Fruit fly (Drosophila melanogaster) whole organism, embryonic: Measurements from ENCODE around the gene miple2.
A peak's percentile ranks its signal among the peaks of the same experiment; 100 is the strongest.

Source experiments
- Ada2b ChIP-seq: fragments of 200-800 bp; sonication (Bioruptor generic); IDR thresholded peaks from 2 replicates; pipeline ENCODE4 v1.3.6; 2022; ENCODE audit warnings: missing biosample characterization, missing genetic modification characterization
- Antp ChIP-seq: fragments of 200-800 bp; sonication (Bioruptor generic); optimal IDR thresholded peaks from 3 replicates; lab custom pipeline; 2016; ENCODE audit warnings: missing biosample characterization, missing genetic modification characterization
- B-H1 ChIP-seq: fragments of 200-800 bp; sonication (Bioruptor generic); IDR thresholded peaks from 3 replicates; pipeline ENCODE4 v1.3.6; 2022; ENCODE audit warnings: missing biosample characterization, missing genetic modification characterization
- CG10431 ChIP-seq: fragments of 200-800 bp; sonication (Bioruptor generic); optimal IDR thresholded peaks from 3 replicates; lab custom pipeline; 2018; ENCODE audit warnings: missing biosample characterization, mild to moderate bottlenecking, missing genetic modification characterization
- CG10565 ChIP-seq: fragments of 200-800 bp; sonication (Bioruptor generic); optimal IDR thresholded peaks from 3 replicates; lab custom pipeline; 2016; ENCODE audit warnings: missing biosample characterization, mild to moderate bottlenecking, missing genetic modification characterization
- CG10654 ChIP-seq: fragments of 200-800 bp; sonication (Bioruptor generic); optimal IDR thresholded peaks from 2 replicates; lab custom pipeline; 2016; ENCODE audit warnings: missing biosample characterization, missing genetic modification characterization
- CG13624 ChIP-seq: fragments of 200-800 bp; sonication (Bioruptor generic); optimal IDR thresholded peaks from 2 replicates; lab custom pipeline; 2016; ENCODE audit warnings: missing biosample characterization, missing genetic modification characterization
- CG13775 ChIP-seq: fragments of 200-800 bp; sonication (Bioruptor generic); optimal IDR thresholded peaks from 3 replicates; lab custom pipeline; 2017; ENCODE audit warnings: missing biosample characterization, mild to moderate bottlenecking, missing genetic modification characterization
- CG14014 ChIP-seq: fragments of 200-800 bp; sonication (Bioruptor generic); IDR thresholded peaks from 2 replicates; pipeline ENCODE4 v1.3.6; 2022; ENCODE audit warnings: missing biosample characterization, missing genetic modification characterization
- CG14050 ChIP-seq: fragments of 200-800 bp; sonication (Bioruptor generic); IDR thresholded peaks from 3 replicates; pipeline ENCODE4 v1.3.6; 2022; ENCODE audit warnings: missing biosample characterization, missing genetic modification characterization
- CG15011 ChIP-seq: fragments of 200-800 bp; sonication (Bioruptor generic); optimal IDR thresholded peaks from 3 replicates; lab custom pipeline; 2018; ENCODE audit warnings: missing biosample characterization, mild to moderate bottlenecking, missing genetic modification characterization
- CG16779 ChIP-seq: fragments of 200-800 bp; sonication (Bioruptor generic); IDR thresholded peaks from 2 replicates; pipeline ENCODE4 v1.3.6; 2022; ENCODE audit warnings: missing biosample characterization, missing genetic modification characterization
- CG17186 ChIP-seq: fragments of 200-800 bp; sonication (Bioruptor generic); optimal IDR thresholded peaks from 3 replicates; lab custom pipeline; 2017; ENCODE audit warnings: missing biosample characterization, missing genetic modification reagents, missing genetic modification characterization
- CG18599 ChIP-seq: fragments of 200-800 bp; sonication (Bioruptor generic); optimal IDR thresholded peaks from 3 replicates; lab custom pipeline; 2017; ENCODE audit warnings: missing biosample characterization, missing genetic modification characterization, mild to moderate bottlenecking, moderate library complexity, missing genetic modification reagents
- CG2202 ChIP-seq: fragments of 200-800 bp; sonication (Bioruptor generic); optimal IDR thresholded peaks from 2 replicates; lab custom pipeline; 2018; ENCODE audit warnings: missing biosample characterization, mild to moderate bottlenecking, missing genetic modification characterization
- CG3838 ChIP-seq: fragments of 200-800 bp; sonication (Bioruptor generic); optimal IDR thresholded peaks from 3 replicates; lab custom pipeline; 2016; ENCODE audit warnings: missing biosample characterization, missing genetic modification characterization
- CG6175 ChIP-seq: fragments of 200-800 bp; sonication (Bioruptor generic); IDR thresholded peaks from 3 replicates; pipeline ENCODE4 v1.3.6; 2022; ENCODE audit warnings: missing biosample characterization, missing genetic modification characterization
- CG7963 ChIP-seq: fragments of 200-800 bp; sonication (Bioruptor generic); IDR thresholded peaks from 3 replicates; pipeline ENCODE4 v1.3.6; 2022; ENCODE audit warnings: missing biosample characterization, missing genetic modification characterization; ENCODE audit not compliant: partially characterized antibody
- CG9437 ChIP-seq: fragments of 200-800 bp; sonication (Bioruptor generic); optimal IDR thresholded peaks from 2 replicates; lab custom pipeline; 2018; ENCODE audit warnings: missing biosample characterization, mild to moderate bottlenecking, missing genetic modification characterization
- CG9727 ChIP-seq: fragments of 200-800 bp; sonication (Bioruptor generic); optimal IDR thresholded peaks from 3 replicates; lab custom pipeline; 2017; ENCODE audit warnings: missing biosample characterization, mild to moderate bottlenecking, missing genetic modification characterization
- CG9797 ChIP-seq: fragments of 200-800 bp; sonication (Bioruptor generic); optimal IDR thresholded peaks from 3 replicates; lab custom pipeline; 2018; ENCODE audit warnings: missing biosample characterization, mild to moderate bottlenecking, missing genetic modification characterization
- CHES-1-like ChIP-seq: fragments of 200-800 bp; sonication (Bioruptor generic); optimal IDR thresholded peaks from 2 replicates; lab custom pipeline; 2016; ENCODE audit warnings: missing biosample characterization, missing genetic modification characterization
- Camta ChIP-seq: fragments of 200-800 bp; sonication (Bioruptor generic); optimal IDR thresholded peaks from 2 replicates; lab custom pipeline; 2016; ENCODE audit warnings: missing biosample characterization, missing genetic modification characterization
- CkIIα-i1 ChIP-seq: fragments of 200-800 bp; sonication (Bioruptor generic); IDR thresholded peaks from 2 replicates; pipeline ENCODE4 v1.3.6; 2022; ENCODE audit warnings: missing biosample characterization, missing genetic modification characterization
- CoRest ChIP-seq: fragments of 200-800 bp; sonication (Bioruptor generic); optimal IDR thresholded peaks from 3 replicates; lab custom pipeline; 2018; ENCODE audit warnings: missing biosample characterization, mild to moderate bottlenecking, missing genetic modification characterization, moderate library complexity
- E2f2 ChIP-seq: fragments of 200-800 bp; sonication (Bioruptor generic); IDR thresholded peaks from 2 replicates; pipeline ENCODE4 v1.3.6; 2022; ENCODE audit warnings: missing biosample characterization, missing genetic modification characterization
- Ets65A ChIP-seq: fragments of 200-800 bp; sonication (Bioruptor generic); peaks from one replicate; lab custom pipeline; 2016; ENCODE audit warnings: missing biosample characterization, missing genetic modification characterization
- H2.0 ChIP-seq: fragments of 200-800 bp; sonication (Bioruptor generic); IDR thresholded peaks from 2 replicates; pipeline ENCODE4 v1.3.6; 2022; ENCODE audit warnings: missing biosample characterization, missing genetic modification characterization
- Hey ChIP-seq: fragments of 200-800 bp; sonication (Bioruptor generic); optimal IDR thresholded peaks from 3 replicates; lab custom pipeline; 2018; ENCODE audit warnings: missing biosample characterization, mild to moderate bottlenecking, missing genetic modification characterization
- Hr78 ChIP-seq, 2 experiments: fragments of 200-800 bp in 1 of 2; fragments of >200 bp in 1 of 2; sonication (Bioruptor generic) in 1 of 2; optimal IDR thresholded peaks; 2 replicates each; lab custom pipeline; 2017 to 2019; ENCODE audit warnings: missing biosample characterization in 2 of 2, missing genetic modification characterization in 2 of 2, mild to moderate bottlenecking in 1 of 2, moderate library complexity in 1 of 2
- Jarid2 ChIP-seq: fragments of 200-800 bp; sonication (Bioruptor generic); optimal IDR thresholded peaks from 3 replicates; lab custom pipeline; 2017; ENCODE audit warnings: mild to moderate bottlenecking, missing biosample characterization, missing genetic modification reagents, missing genetic modification characterization
- Lpt ChIP-seq: fragments of >200 bp; optimal IDR thresholded peaks from 2 replicates; lab custom pipeline; 2018; ENCODE audit warnings: missing biosample characterization, missing genetic modification characterization
- MBD-R2 ChIP-seq: fragments of 200-800 bp; sonication (Bioruptor generic); IDR thresholded peaks from 2 replicates; pipeline ENCODE4 v1.3.6; 2022; ENCODE audit warnings: missing biosample characterization, missing genetic modification characterization
- NK7.1 ChIP-seq: fragments of 200-800 bp; sonication (Bioruptor generic); optimal IDR thresholded peaks from 3 replicates; lab custom pipeline; 2016; ENCODE audit warnings: missing biosample characterization, missing genetic modification characterization
- YL-1 ChIP-seq: fragments of 200-800 bp; sonication (Bioruptor generic); optimal IDR thresholded peaks from 3 replicates; lab custom pipeline; 2017; ENCODE audit warnings: missing biosample characterization, mild to moderate bottlenecking, missing genetic modification characterization
- ac ChIP-seq: fragments of 200-800 bp; sonication (Bioruptor generic); optimal IDR thresholded peaks from 3 replicates; lab custom pipeline; 2017; ENCODE audit warnings: missing biosample characterization, mild to moderate bottlenecking, missing genetic modification characterization
- amos ChIP-seq: fragments of 200-800 bp; sonication (Bioruptor generic); IDR thresholded peaks from 2 replicates; pipeline ENCODE4 v1.3.6; 2022; ENCODE audit warnings: missing biosample characterization, missing genetic modification characterization; ENCODE audit not compliant: partially characterized antibody
- ara ChIP-seq: fragments of 200-800 bp; sonication (Bioruptor generic); IDR thresholded peaks from 2 replicates; pipeline ENCODE4 v1.3.6; 2022; ENCODE audit warnings: missing biosample characterization, missing genetic modification characterization
- ash1 ChIP-seq: fragments of 200-800 bp; sonication (Bioruptor generic); optimal IDR thresholded peaks from 2 replicates; lab custom pipeline; 2018; ENCODE audit warnings: missing biosample characterization, mild to moderate bottlenecking, missing genetic modification characterization
- chn ChIP-seq: fragments of 200-800 bp; sonication (Bioruptor generic); optimal IDR thresholded peaks from 2 replicates; lab custom pipeline; 2016; ENCODE audit warnings: missing biosample characterization, missing genetic modification characterization
- dan ChIP-seq: fragments of 200-800 bp; sonication (Bioruptor generic); IDR thresholded peaks from 2 replicates; pipeline ENCODE4 v1.3.6; 2022; ENCODE audit warnings: missing biosample characterization, missing genetic modification characterization
- fu2 ChIP-seq: fragments of 200-800 bp; sonication (Bioruptor generic); optimal IDR thresholded peaks from 2 replicates; lab custom pipeline; 2016; ENCODE audit warnings: missing biosample characterization, missing genetic modification characterization
- gsb ChIP-seq: fragments of 200-800 bp; sonication (Bioruptor generic); IDR thresholded peaks from 2 replicates; pipeline ENCODE4 v1.3.6; 2022; ENCODE audit warnings: missing biosample characterization, missing genetic modification characterization
- lilli ChIP-seq: fragments of 200-800 bp; sonication (Bioruptor generic); optimal IDR thresholded peaks from 3 replicates; lab custom pipeline; 2016; ENCODE audit warnings: missing biosample characterization, missing genetic modification characterization
- luna ChIP-seq: fragments of 200-800 bp; sonication (Bioruptor generic); optimal IDR thresholded peaks from 2 replicates; lab custom pipeline; 2016; ENCODE audit warnings: missing biosample characterization, missing genetic modification characterization
- p53 ChIP-seq: fragments of 200-800 bp; sonication (Bioruptor generic); optimal IDR thresholded peaks from 2 replicates; lab custom pipeline; 2016; ENCODE audit warnings: missing biosample characterization, missing genetic modification characterization
- sc ChIP-seq, 3 experiments: fragments of >200 bp in 2 of 3; fragments of 200-800 bp in 1 of 3; sonication (Bioruptor generic) in 1 of 3; optimal IDR thresholded peaks; 2 replicates in 2 of 3; 3 replicates in 1 of 3; lab custom pipeline; 2017; ENCODE audit warnings: mild to moderate bottlenecking in 1 of 3, missing biosample characterization in 1 of 3, missing genetic modification characterization in 1 of 3, missing genetic modification reagents in 1 of 3
- scrt ChIP-seq: fragments of 200-800 bp; sonication (Bioruptor generic); optimal IDR thresholded peaks from 2 replicates; lab custom pipeline; 2018; ENCODE audit warnings: missing biosample characterization, mild to moderate bottlenecking, missing genetic modification characterization, moderate library complexity
- shn ChIP-seq: fragments of 200-800 bp; sonication (Bioruptor generic); optimal IDR thresholded peaks from 3 replicates; lab custom pipeline; 2016; ENCODE audit warnings: missing biosample characterization, missing genetic modification characterization
- stwl ChIP-seq: fragments of 200-800 bp; sonication (Bioruptor generic); optimal IDR thresholded peaks from 3 replicates; lab custom pipeline; 2018; ENCODE audit warnings: missing biosample characterization, mild to moderate bottlenecking, missing genetic modification characterization, moderate library complexity
- tap ChIP-seq: fragments of 200-800 bp; optimal IDR thresholded peaks from 3 replicates; lab custom pipeline; 2019; ENCODE audit warnings: missing biosample characterization, mild to moderate bottlenecking, missing genetic modification characterization, moderate library complexity
- trh ChIP-seq: fragments of 200-800 bp; sonication (Bioruptor generic); optimal IDR thresholded peaks from 2 replicates; lab custom pipeline; 2016; ENCODE audit warnings: missing biosample characterization, missing genetic modification characterization

Gene miple2

dm6 chr3L:324486-324885, 53.5 kb downstream of the miple2 start, which contains the start of gene CG32344 (continued):
- TF ChIP-seq CG9727 = no peak
- TF ChIP-seq ash1 (GFP tag; lab: Kevin White, UChicago) = no peak
- TF ChIP-seq CG7963 = no peak
- no peak for TF ChIP-seq Jarid2 (GFP tag; lab: Kevin White, UChicago)
- no peak for TF ChIP-seq Lpt (GFP tag; lab: Kevin White, UChicago)
- TF ChIP-seq p53 (GFP tag; lab: Kevin White, UChicago) = no peak
- no peak for TF ChIP-seq Ada2b (GFP tag; lab: Robert Waterston, UW)
- TF ChIP-seq CG3838 (GFP tag; lab: Kevin White, UChicago) = no peak
- no peak for TF ChIP-seq trh (GFP tag; lab: Kevin White, UChicago)
- TF ChIP-seq CG10654 (GFP tag; lab: Kevin White, UChicago) = no peak
- peak; percentile 76 for TF ChIP-seq amos (GFP tag; lab: Robert Waterston, UW)
- TF ChIP-seq CG10431 (GFP tag; lab: Kevin White, UChicago) = no peak
- TF ChIP-seq luna (GFP tag; lab: Kevin White, UChicago) = no peak
- no peak for TF ChIP-seq CG6175
- no peak for TF ChIP-seq CG13624 (GFP tag; lab: Kevin White, UChicago)
- no peak for TF ChIP-seq CG15011 (GFP tag; lab: Kevin White, UChicago)
- no peak for TF ChIP-seq CG18599 (GFP tag; lab: Kevin White, UChicago)
- no peak for TF ChIP-seq CG2202
- no peak for TF ChIP-seq NK7.1 (GFP tag; lab: Kevin White, UChicago)
- peak; percentile 90 for TF ChIP-seq E2f2
- TF ChIP-seq Ets65A (GFP tag; lab: Kevin White, UChicago) = peak; percentile 56
- TF ChIP-seq CoRest = peak; percentile 28
- TF ChIP-seq H2.0 (GFP tag; lab: Robert Waterston, UW) = no peak
- no peak for TF ChIP-seq chn (GFP tag; lab: Kevin White, UChicago)
- TF ChIP-seq YL-1 (GFP tag; lab: Kevin White, UChicago) = peak; percentile 90
- no peak for TF ChIP-seq Camta (GFP tag; lab: Kevin White, UChicago)
- no peak for TF ChIP-seq CG16779 (GFP tag; lab: Robert Waterston, UW)
- TF ChIP-seq ac (GFP tag; lab: Kevin White, UChicago) = no peak
- TF ChIP-seq CG9437 (GFP tag; lab: Kevin White, UChicago) = no peak
- TF ChIP-seq CG9797 = peak; percentile 41
- TF ChIP-seq ara = no peak
- TF ChIP-seq CG13775 (GFP tag; lab: Kevin White, UChicago) = no peak
- TF ChIP-seq tap (tag; lab: Kevin White, UChicago) = no peak
- TF ChIP-seq CkIIα-i1 (GFP tag; lab: Robert Waterston, UW) = no peak
- no peak for TF ChIP-seq Hey (tag; lab: Kevin White, UChicago)
- no peak for TF ChIP-seq CG17186 (GFP tag; lab: Kevin White, UChicago)
- TF ChIP-seq Antp = no peak
- no peak for TF ChIP-seq lilli (GFP tag; lab: Kevin White, UChicago)
- TF ChIP-seq CG10565 (GFP tag; lab: Kevin White, UChicago) = no peak
- TF ChIP-seq fu2 (GFP tag; lab: Kevin White, UChicago) = no peak
- no peak for TF ChIP-seq Hr78 (GFP tag; optimal IDR thresholded peaks at IDR 0.05; lab: Kevin White, UChicago)
- TF ChIP-seq shn = no peak
- no peak for TF ChIP-seq CHES-1-like (GFP tag; lab: Kevin White, UChicago)
- no peak for TF ChIP-seq gsb (GFP tag; lab: Robert Waterston, UW)
- no peak for TF ChIP-seq scrt (GFP tag; lab: Kevin White, UChicago)
- TF ChIP-seq CG14050 (GFP tag; lab: Robert Waterston, UW) = no peak
- TF ChIP-seq stwl (tag; lab: Kevin White, UChicago) = peak; percentile 81
- TF ChIP-seq MBD-R2 (GFP tag; lab: Robert Waterston, UW) = peak; percentile 62; the same call in 1 of the 2 replicates
- no peak for TF ChIP-seq B-H1
- TF ChIP-seq CG14014 (GFP tag; lab: Robert Waterston, UW) = no peak
- no peak for TF ChIP-seq sc (optimal IDR thresholded peaks at IDR 0.05; lab: Kevin White, UChicago)
- no peak for TF ChIP-seq sc (GFP tag; optimal IDR thresholded peaks at IDR 0.05; lab: Kevin White, UChicago)
- TF ChIP-seq dan (GFP tag; lab: Robert Waterston, UW) = no peak
